Worm (Caenorhabditis elegans) whole organism, L3 larva: ENCODE data around the gene tbh-1.

Source experiments
- R02D3.7 ChIP-seq: fragments of 150-350 bp; optimal IDR thresholded peaks from 2 replicates; lab custom pipeline; 2014; ENCODE audit warnings: missing biosample characterization, missing genetic modification characterization
- aly-2 ChIP-seq: fragments of 150-350 bp; optimal IDR thresholded peaks from 2 replicates; lab custom pipeline; 2014; ENCODE audit warnings: missing biosample characterization, missing genetic modification characterization
- ama-1 ChIP-seq: fragments of 150-350 bp; optimal IDR thresholded peaks from 2 replicates; lab custom pipeline; 2018
- ceh-16 ChIP-seq: sonication (generic microtip); optimal IDR thresholded peaks from 2 replicates; lab custom pipeline; 2017; ENCODE audit warnings: missing biosample characterization, missing genetic modification characterization
- ceh-28 ChIP-seq: fragments of 150-350 bp; optimal IDR thresholded peaks from 2 replicates; lab custom pipeline; 2014; ENCODE audit warnings: missing biosample characterization, missing genetic modification reagents, missing genetic modification characterization
- ceh-82 ChIP-seq: fragments of 150-350 bp; optimal IDR thresholded peaks from 2 replicates; lab custom pipeline; 2014; ENCODE audit warnings: missing biosample characterization, missing genetic modification characterization
- ceh-9 ChIP-seq: sonication (generic microtip); optimal IDR thresholded peaks from 2 replicates; lab custom pipeline; 2018; ENCODE audit warnings: missing biosample characterization, missing genetic modification characterization
- daf-12 ChIP-seq: fragments of 150-350 bp; optimal IDR thresholded peaks from 2 replicates; lab custom pipeline; 2014; ENCODE audit warnings: missing biosample characterization, missing genetic modification reagents, missing genetic modification characterization
- egl-27 ChIP-seq: sonication (generic microtip); optimal IDR thresholded peaks from 4 replicates; lab custom pipeline; 2017; ENCODE audit warnings: missing biosample characterization, missing genetic modification reagents, missing genetic modification characterization
- egl-5 ChIP-seq: fragments of 150-350 bp; optimal IDR thresholded peaks from 2 replicates; lab custom pipeline; 2017; ENCODE audit warnings: missing biosample characterization, missing genetic modification reagents, missing genetic modification characterization, inconsistent platforms
- elt-1 ChIP-seq: fragments of 150-350 bp; optimal IDR thresholded peaks from 2 replicates; lab custom pipeline; 2014; ENCODE audit warnings: missing biosample characterization, missing genetic modification characterization
- elt-3 ChIP-seq, 3 experiments: fragments of 150-350 bp in 1 of 3; sonication (generic microtip) in 2 of 3; optimal IDR thresholded peaks; 2 replicates in 2 of 3; 4 replicates in 1 of 3; lab custom pipeline; 2014 to 2017; ENCODE audit warnings: missing biosample characterization in 3 of 3, missing genetic modification characterization in 3 of 3
- eor-1 ChIP-seq, 2 experiments: fragments of 150-350 bp; optimal IDR thresholded peaks; 2 replicates each; lab custom pipeline; 2014 to 2018; ENCODE audit warnings: missing biosample characterization in 2 of 2, missing genetic modification characterization in 2 of 2
- fkh-10 ChIP-seq: sonication (generic microtip); optimal IDR thresholded peaks from 2 replicates; lab custom pipeline; 2017; ENCODE audit warnings: missing biosample characterization, missing genetic modification reagents, missing genetic modification characterization
- hmg-11 ChIP-seq: sonication (generic microtip); optimal IDR thresholded peaks from 2 replicates; lab custom pipeline; 2016; ENCODE audit warnings: missing genetic modification characterization, missing compliant biosample characterization
- jun-1 ChIP-seq: fragments of 150-350 bp; optimal IDR thresholded peaks from 2 replicates; lab custom pipeline; 2014; ENCODE audit warnings: missing biosample characterization, missing genetic modification reagents, missing genetic modification characterization
- lin-15B ChIP-seq: fragments of 150-350 bp; optimal IDR thresholded peaks from 2 replicates; lab custom pipeline; 2014; ENCODE audit warnings: missing biosample characterization, missing genetic modification characterization
- lin-39 ChIP-seq: fragments of 150-350 bp; optimal IDR thresholded peaks from 2 replicates; lab custom pipeline; 2018; ENCODE audit warnings: missing biosample characterization, missing genetic modification reagents, missing genetic modification characterization
- lsy-12 ChIP-seq: sonication (generic microtip); optimal IDR thresholded peaks from 2 replicates; lab custom pipeline; 2016; ENCODE audit warnings: mild to moderate bottlenecking, missing genetic modification characterization, missing compliant biosample characterization
- mdl-1 ChIP-seq: fragments of 150-350 bp; optimal IDR thresholded peaks from 2 replicates; lab custom pipeline; 2014; ENCODE audit warnings: missing biosample characterization, missing genetic modification characterization
- mml-1 ChIP-seq: fragments of 150-350 bp; sonication (generic microtip); optimal IDR thresholded peaks from 3 replicates; lab custom pipeline; 2014; ENCODE audit warnings: missing biosample characterization, missing genetic modification characterization
- nfya-1 ChIP-seq: sonication (generic microtip); optimal IDR thresholded peaks from 2 replicates; lab custom pipeline; 2017; ENCODE audit warnings: missing genetic modification characterization, mild to moderate bottlenecking, missing compliant biosample characterization, antibody characterized with exemption, moderate library complexity; ENCODE audit not compliant: insufficient read depth
- nhr-12 ChIP-seq: fragments of 150-350 bp; optimal IDR thresholded peaks from 2 replicates; lab custom pipeline; 2014; ENCODE audit warnings: missing biosample characterization, missing genetic modification characterization
- nhr-23 ChIP-seq: fragments of 150-350 bp; optimal IDR thresholded peaks from 2 replicates; lab custom pipeline; 2014; ENCODE audit warnings: missing biosample characterization, missing genetic modification reagents, missing genetic modification characterization
- nhr-237 ChIP-seq: fragments of 150-350 bp; optimal IDR thresholded peaks from 2 replicates; lab custom pipeline; 2014; ENCODE audit warnings: missing biosample characterization, missing genetic modification characterization
- nhr-28 ChIP-seq: fragments of 150-350 bp; optimal IDR thresholded peaks from 2 replicates; lab custom pipeline; 2014; ENCODE audit warnings: missing biosample characterization, missing genetic modification characterization
- nhr-43 ChIP-seq: sonication (generic microtip); optimal IDR thresholded peaks from 2 replicates; lab custom pipeline; 2016; ENCODE audit warnings: mild to moderate bottlenecking, missing genetic modification characterization, missing compliant biosample characterization; ENCODE audit not compliant: poor library complexity, severe bottlenecking
- nhr-67 ChIP-seq: fragments of 150-350 bp; optimal IDR thresholded peaks from 2 replicates; lab custom pipeline; 2014; ENCODE audit warnings: missing biosample characterization, missing genetic modification characterization
- nhr-76 ChIP-seq: fragments of 150-350 bp; sonication (generic microtip); optimal IDR thresholded peaks from 5 replicates; lab custom pipeline; 2014; ENCODE audit warnings: missing biosample characterization, missing genetic modification characterization
- nhr-77 ChIP-seq: fragments of 150-350 bp; optimal IDR thresholded peaks from 2 replicates; lab custom pipeline; 2014; ENCODE audit warnings: missing biosample characterization, missing genetic modification characterization
- pqm-1 ChIP-seq: fragments of 150-350 bp; optimal IDR thresholded peaks from 2 replicates; lab custom pipeline; 2017; ENCODE audit warnings: missing biosample characterization, missing genetic modification characterization, inconsistent platforms
- sea-2 ChIP-seq: fragments of 150-350 bp; sonication (generic microtip); optimal IDR thresholded peaks from 4 replicates; lab custom pipeline; 2014; ENCODE audit warnings: missing biosample characterization, missing genetic modification reagents, missing genetic modification characterization
- skn-1 ChIP-seq: fragments of 150-350 bp; optimal IDR thresholded peaks from 2 replicates; lab custom pipeline; 2014; ENCODE audit warnings: missing biosample characterization, missing genetic modification characterization
- snpc-4 ChIP-seq: fragments of 150-350 bp; optimal IDR thresholded peaks from 2 replicates; lab custom pipeline; 2014; ENCODE audit warnings: missing biosample characterization, missing genetic modification characterization
- tbx-2 ChIP-seq: sonication (generic microtip); optimal IDR thresholded peaks from 2 replicates; lab custom pipeline; 2016; ENCODE audit warnings: mild to moderate bottlenecking, missing genetic modification characterization, missing compliant biosample characterization
- unc-62 ChIP-seq: fragments of 150-350 bp; sonication (generic microtip); optimal IDR thresholded peaks from 4 replicates; lab custom pipeline; 2014; ENCODE audit warnings: missing biosample characterization, missing genetic modification reagents, missing genetic modification characterization

The tbh-1 gene

DNA sequence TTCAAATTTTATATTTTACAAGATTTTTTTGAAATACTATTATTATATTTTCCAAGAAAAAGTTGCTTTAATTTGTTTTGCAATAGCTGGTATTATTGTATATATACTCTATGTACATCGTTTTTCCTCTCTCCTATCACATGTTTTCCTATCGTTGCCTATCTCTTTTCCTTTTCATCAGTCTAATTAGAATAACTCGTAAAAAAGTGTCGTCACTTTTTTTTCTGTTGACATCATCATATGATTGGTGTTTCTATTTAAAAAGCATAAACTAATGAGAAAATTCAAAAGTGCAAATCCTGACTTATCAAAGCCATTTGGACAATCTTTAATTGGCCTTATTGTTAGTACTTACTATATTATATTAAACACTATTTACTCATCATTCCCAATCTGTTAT is 31.3 kb upstream of the tbh-1 start:
- no peak for TF ChIP-seq ceh-28 (tag; lab: Kevin White, UChicago)
- no peak for TF ChIP-seq nhr-76 (tag; lab: Kevin White, UChicago)
- TF ChIP-seq R02D3.7 (tag; lab: Kevin White, UChicago) = no peak
- no peak for TF ChIP-seq nhr-43
- TF ChIP-seq unc-62 (GFP tag; lab: Kevin White, UChicago) = no peak
- no peak for TF ChIP-seq ceh-16 (tag; lab: Kevin White, UChicago)
- TF ChIP-seq nhr-237 = no peak
- TF ChIP-seq elt-3 (tag; optimal IDR thresholded peaks at IDR 0.05; lab: Kevin White, UChicago) = no peak
- no peak for TF ChIP-seq nhr-12
- TF ChIP-seq fkh-10 (GFP tag; lab: Kevin White, UChicago) = no peak
- TF ChIP-seq nhr-23 = no peak
- no peak for TF ChIP-seq nhr-77
- TF ChIP-seq ceh-9 (tag; lab: Kevin White, UChicago) = no peak
- TF ChIP-seq jun-1 (tag; lab: Kevin White, UChicago) = no peak
- no peak for TF ChIP-seq skn-1 (tag; lab: Kevin White, UChicago)
- no peak for TF ChIP-seq mdl-1 (tag; lab: Kevin White, UChicago)
- no peak for TF ChIP-seq nhr-67
- no peak for TF ChIP-seq nfya-1 (tag; lab: Kevin White, UChicago)
- no peak for TF ChIP-seq eor-1 (tag; optimal IDR thresholded peaks at IDR 0.05; lab: Kevin White, UChicago)

DNA sequence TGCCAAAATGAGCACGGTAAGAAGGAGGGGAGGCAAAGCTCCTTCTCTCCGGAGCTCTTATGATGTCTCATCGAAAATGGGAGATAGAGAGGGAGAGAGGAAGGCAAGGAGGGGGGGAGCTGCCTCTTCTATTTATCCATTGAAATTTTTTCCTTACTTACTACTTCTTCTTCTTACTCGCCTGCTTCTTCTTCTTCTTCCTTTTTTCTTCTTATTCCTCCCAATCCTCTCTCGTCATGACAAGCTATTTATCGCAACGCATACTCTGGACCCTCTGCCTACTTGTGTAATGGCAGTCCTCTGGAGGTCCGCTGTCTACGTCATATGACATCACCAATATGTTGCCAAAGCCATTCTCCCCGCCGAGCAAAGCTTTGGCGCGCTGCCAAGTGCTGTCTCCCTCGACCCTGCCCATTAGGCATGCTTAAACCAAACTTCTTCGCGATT is 30.5 kb upstream of the tbh-1 start:
- TF ChIP-seq ceh-82 (tag; lab: Kevin White, UChicago) (peak; percentile 15), tbx-2 (peak; percentile 66), ceh-28 (tag; lab: Kevin White, UChicago) (peak; percentile 65), egl-5 (tag; lab: Kevin White, UChicago) (peak; percentile 63), lin-39 (peak; percentile 79), nhr-28 (tag; lab: Kevin White, UChicago) (no peak), nfya-1 (tag; lab: Kevin White, UChicago) (peak; percentile 72), ama-1 (no peak), elt-1 (tag; lab: Kevin White, UChicago) (peak; percentile 12), lsy-12 (tag; lab: Kevin White, UChicago) (no peak), sea-2 (GFP tag; lab: Kevin White, UChicago) (no peak), hmg-11 (tag; lab: Kevin White, UChicago) (peak; percentile 53)

DNA sequence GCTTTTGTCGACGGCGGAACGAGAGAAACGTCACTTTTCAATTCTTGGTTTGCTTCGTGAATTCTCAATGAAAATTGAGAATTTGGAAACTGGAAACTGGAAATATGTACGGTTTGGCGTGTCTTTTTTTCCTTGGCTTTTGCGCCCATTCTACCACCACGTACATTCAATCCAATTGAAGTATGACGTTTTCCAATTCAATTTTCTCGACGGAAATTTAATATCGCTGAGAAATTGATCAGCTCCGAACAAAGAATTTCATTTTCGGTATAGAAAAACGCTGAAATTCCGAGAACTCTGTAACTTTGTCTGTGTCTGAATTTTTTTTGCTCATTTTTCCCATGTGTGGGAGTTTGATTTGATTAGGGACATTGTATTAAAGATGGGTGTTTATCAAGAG is 28.6 kb upstream of the tbh-1 start:
- TF ChIP-seq egl-27 (tag; lab: Kevin White, UChicago) (no peak), nhr-12 (no peak), pqm-1 (no peak), aly-2 (tag; lab: Kevin White, UChicago) (no peak), egl-5 (tag; lab: Kevin White, UChicago) (no peak), mdl-1 (tag; lab: Kevin White, UChicago) (no peak), nfya-1 (tag; lab: Kevin White, UChicago) (no peak), unc-62 (GFP tag; lab: Kevin White, UChicago) (no peak), nhr-237 (no peak), ceh-16 (tag; lab: Kevin White, UChicago) (no peak), jun-1 (tag; lab: Kevin White, UChicago) (no peak), sea-2 (GFP tag; lab: Kevin White, UChicago) (no peak)

DNA sequence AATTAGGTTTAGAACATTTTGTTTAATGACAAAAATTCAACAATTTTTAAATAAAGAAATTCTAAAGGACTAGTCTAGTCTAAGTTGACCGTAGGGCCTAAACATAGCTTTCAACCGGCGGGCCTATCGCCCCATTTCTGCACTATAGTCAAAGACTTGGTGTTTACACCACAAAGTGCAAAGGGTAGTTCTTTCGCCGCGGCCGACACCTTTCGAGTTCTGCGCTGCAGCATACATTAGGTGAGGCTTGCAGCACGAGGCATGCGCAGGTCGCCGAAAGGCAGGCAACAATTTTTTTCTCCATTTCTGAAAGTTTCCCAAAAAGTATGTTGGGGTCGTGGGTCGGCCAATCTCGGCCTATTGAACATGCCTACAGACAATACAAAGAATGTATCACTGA is 23.8 kb upstream of the tbh-1 start:
- TF ChIP-seq nhr-67 = no peak
- no peak for TF ChIP-seq eor-1 (tag; optimal IDR thresholded peaks at IDR 0.05; lab: Kevin White, UChicago)
- no peak for TF ChIP-seq nhr-12
- no peak for TF ChIP-seq nhr-23
- TF ChIP-seq ceh-28 (tag; lab: Kevin White, UChicago) = no peak
- no peak for TF ChIP-seq mdl-1 (tag; lab: Kevin White, UChicago)
- TF ChIP-seq snpc-4 = no peak
- no peak for TF ChIP-seq nhr-28 (tag; lab: Kevin White, UChicago)
- TF ChIP-seq sea-2 (GFP tag; lab: Kevin White, UChicago) = no peak
- TF ChIP-seq lin-15B (tag; lab: Kevin White, UChicago) = no peak
- TF ChIP-seq elt-3 (tag; optimal IDR thresholded peaks at IDR 0.05; lab: Kevin White, UChicago) = no peak
- no peak for TF ChIP-seq nhr-43
- no peak for TF ChIP-seq daf-12
- no peak for TF ChIP-seq lin-39
- TF ChIP-seq mml-1 (tag; lab: Kevin White, UChicago) = no peak
- no peak for TF ChIP-seq egl-5 (tag; lab: Kevin White, UChicago)
- TF ChIP-seq skn-1 (tag; lab: Kevin White, UChicago) = no peak
- TF ChIP-seq hmg-11 (tag; lab: Kevin White, UChicago) = no peak
